Fruit fly (Drosophila melanogaster) whole organism, embryonic: ENCODE results near the gene CG6432.

Experiments used
- Atf3 ChIP-seq: fragments of 200-800 bp; sonication (Bioruptor generic); optimal IDR thresholded peaks from 3 replicates; lab custom pipeline; 2016; ENCODE audit warnings: missing biosample characterization, missing genetic modification characterization
- Atf6 ChIP-seq: fragments of 200-800 bp; sonication (Bioruptor generic); IDR thresholded peaks from 2 replicates; pipeline ENCODE4 v1.3.6; 2022; ENCODE audit warnings: missing biosample characterization, missing genetic modification characterization
- BEAF-32 ChIP-seq: fragments of 200-800 bp; sonication (Bioruptor generic); optimal IDR thresholded peaks from 3 replicates; lab custom pipeline; 2017; ENCODE audit warnings: missing biosample characterization, missing genetic modification characterization, mild to moderate bottlenecking, moderate library complexity, missing genetic modification reagents
- CG12236 ChIP-seq: fragments of 200-800 bp; sonication (Bioruptor generic); optimal IDR thresholded peaks from 2 replicates; lab custom pipeline; 2016; ENCODE audit warnings: missing biosample characterization, missing genetic modification characterization
- CG12942 ChIP-seq: fragments of 200-800 bp; sonication (Bioruptor generic); optimal IDR thresholded peaks from 3 replicates; lab custom pipeline; 2016; ENCODE audit warnings: missing biosample characterization, missing genetic modification characterization
- CG13123 ChIP-seq: fragments of 200-800 bp; sonication (Bioruptor generic); optimal IDR thresholded peaks from 2 replicates; lab custom pipeline; 2016; ENCODE audit warnings: missing biosample characterization, missing genetic modification characterization
- CG13624 ChIP-seq: fragments of 200-800 bp; sonication (Bioruptor generic); optimal IDR thresholded peaks from 2 replicates; lab custom pipeline; 2016; ENCODE audit warnings: missing biosample characterization, missing genetic modification characterization
- CG14441 ChIP-seq: fragments of 200-800 bp; sonication (Bioruptor generic); IDR thresholded peaks from 2 replicates; pipeline ENCODE4 v1.3.6; 2022; ENCODE audit warnings: missing biosample characterization, missing genetic modification characterization
- CG14667 ChIP-seq: fragments of 200-800 bp; sonication (Bioruptor generic); IDR thresholded peaks from 2 replicates; pipeline ENCODE4 v1.3.6; 2022; ENCODE audit warnings: missing biosample characterization, missing genetic modification characterization
- CG15269 ChIP-seq: fragments of 200-800 bp; sonication (Bioruptor generic); optimal IDR thresholded peaks from 2 replicates; lab custom pipeline; 2018; ENCODE audit warnings: missing biosample characterization, mild to moderate bottlenecking, missing genetic modification characterization, moderate library complexity
- CG30403 ChIP-seq: fragments of 200-800 bp; sonication (Bioruptor generic); optimal IDR thresholded peaks from 3 replicates; lab custom pipeline; 2016; ENCODE audit warnings: missing biosample characterization, missing genetic modification characterization
- CG3065 ChIP-seq: fragments of 200-800 bp; sonication (Bioruptor generic); optimal IDR thresholded peaks from 2 replicates; lab custom pipeline; 2016; ENCODE audit warnings: missing biosample characterization, missing genetic modification characterization
- CG3163 ChIP-seq: fragments of 200-800 bp; sonication (Bioruptor generic); optimal IDR thresholded peaks from 3 replicates; lab custom pipeline; 2016; ENCODE audit warnings: missing biosample characterization, missing genetic modification characterization
- CG34422 ChIP-seq: fragments of 200-800 bp; sonication (Bioruptor generic); IDR thresholded peaks from 3 replicates; pipeline ENCODE4 v1.3.6; 2022; ENCODE audit warnings: missing biosample characterization, missing genetic modification characterization
- CG4328 ChIP-seq: fragments of 200-800 bp; sonication (Bioruptor generic); optimal IDR thresholded peaks from 3 replicates; lab custom pipeline; 2017; ENCODE audit warnings: missing biosample characterization, missing genetic modification reagents, missing genetic modification characterization
- CG6654 ChIP-seq: fragments of 200-800 bp; sonication (Bioruptor generic); optimal IDR thresholded peaks from 2 replicates; lab custom pipeline; 2017; ENCODE audit warnings: missing biosample characterization, mild to moderate bottlenecking, missing genetic modification characterization
- CG6683 ChIP-seq: fragments of 200-800 bp; sonication (Bioruptor generic); optimal IDR thresholded peaks from 2 replicates; lab custom pipeline; 2017; ENCODE audit warnings: missing biosample characterization, mild to moderate bottlenecking, missing genetic modification characterization, missing genetic modification reagents
- CG6689 ChIP-seq: fragments of 200-800 bp; sonication (Bioruptor generic); IDR thresholded peaks from 2 replicates; pipeline ENCODE4 v1.3.6; 2022; ENCODE audit warnings: missing biosample characterization, missing genetic modification characterization
- CG6854 ChIP-seq: fragments of 200-800 bp; sonication (Bioruptor generic); optimal IDR thresholded peaks from 3 replicates; lab custom pipeline; 2017; ENCODE audit warnings: missing biosample characterization, mild to moderate bottlenecking, missing genetic modification characterization
- CG8281 ChIP-seq: fragments of 200-800 bp; sonication (Bioruptor generic); optimal IDR thresholded peaks from 2 replicates; lab custom pipeline; 2018; ENCODE audit warnings: missing biosample characterization, mild to moderate bottlenecking, missing genetic modification characterization, moderate library complexity
- CG9215 ChIP-seq: fragments of 200-800 bp; sonication (Bioruptor generic); IDR thresholded peaks from 2 replicates; pipeline ENCODE4 v1.3.6; 2022; ENCODE audit warnings: missing biosample characterization, missing genetic modification characterization
- CG9437 ChIP-seq: fragments of 200-800 bp; sonication (Bioruptor generic); optimal IDR thresholded peaks from 2 replicates; lab custom pipeline; 2018; ENCODE audit warnings: missing biosample characterization, mild to moderate bottlenecking, missing genetic modification characterization
- Dll ChIP-seq: fragments of 200-800 bp; sonication (Bioruptor generic); IDR thresholded peaks from 4 replicates; pipeline ENCODE4 v1.3.6; 2022; ENCODE audit warnings: missing biosample characterization, missing genetic modification characterization; ENCODE audit not compliant: partially characterized antibody
- Fer3 ChIP-seq: fragments of 200-800 bp; sonication (Bioruptor generic); optimal IDR thresholded peaks from 2 replicates; lab custom pipeline; 2018; ENCODE audit warnings: missing biosample characterization, mild to moderate bottlenecking, missing genetic modification characterization, moderate library complexity
- Gug ChIP-seq: fragments of 200-800 bp; sonication (Bioruptor generic); IDR thresholded peaks from 4 replicates; pipeline ENCODE4 v1.3.6; 2022; ENCODE audit warnings: missing biosample characterization, missing genetic modification characterization
- HLH54F ChIP-seq: fragments of 200-800 bp; sonication (Bioruptor generic); optimal IDR thresholded peaks from 3 replicates; lab custom pipeline; 2016; ENCODE audit warnings: missing biosample characterization, missing genetic modification characterization
- Hmx ChIP-seq: fragments of 200-800 bp; sonication (Bioruptor generic); optimal IDR thresholded peaks from 2 replicates; lab custom pipeline; 2016; ENCODE audit warnings: missing biosample characterization, missing genetic modification characterization
- Hr3 ChIP-seq: fragments of 200-800 bp; sonication (Bioruptor generic); optimal IDR thresholded peaks from 3 replicates; lab custom pipeline; 2016; ENCODE audit warnings: missing biosample characterization, missing genetic modification characterization
- Lim3 ChIP-seq: fragments of 200-800 bp; sonication (Bioruptor generic); IDR thresholded peaks from 2 replicates; pipeline ENCODE4 v1.3.6; 2022; ENCODE audit warnings: missing biosample characterization, missing genetic modification characterization
- NK7.1 ChIP-seq: fragments of 200-800 bp; sonication (Bioruptor generic); optimal IDR thresholded peaks from 3 replicates; lab custom pipeline; 2016; ENCODE audit warnings: missing biosample characterization, missing genetic modification characterization
- Ptx1 ChIP-seq: fragments of 200-800 bp; sonication (Bioruptor generic); IDR thresholded peaks from 2 replicates; pipeline ENCODE4 v1.3.6; 2022; ENCODE audit warnings: missing biosample characterization, missing genetic modification characterization
- Usf ChIP-seq: fragments of 200-800 bp; sonication (Bioruptor generic); optimal IDR thresholded peaks from 2 replicates; lab custom pipeline; 2017; ENCODE audit warnings: missing genotype, missing biosample characterization, missing genetic modification characterization
- ato ChIP-seq: fragments of 200-800 bp; sonication (Bioruptor generic); IDR thresholded peaks from 2 replicates; pipeline ENCODE4 v1.3.6; 2022; ENCODE audit warnings: missing biosample characterization, missing genetic modification characterization; ENCODE audit not compliant: partially characterized antibody
- chn ChIP-seq: fragments of 200-800 bp; sonication (Bioruptor generic); optimal IDR thresholded peaks from 2 replicates; lab custom pipeline; 2016; ENCODE audit warnings: missing biosample characterization, missing genetic modification characterization
- fru ChIP-seq: fragments of >200 bp; optimal IDR thresholded peaks from 2 replicates; lab custom pipeline; 2017
- gce ChIP-seq: fragments of 200-800 bp; sonication (Bioruptor generic); IDR thresholded peaks from 3 replicates; pipeline ENCODE4 v1.3.6; 2022; ENCODE audit warnings: missing biosample characterization, missing genetic modification characterization
- grn ChIP-seq: fragments of 200-800 bp; sonication (Bioruptor generic); optimal IDR thresholded peaks from 3 replicates; lab custom pipeline; 2017; ENCODE audit warnings: missing biosample characterization, missing genetic modification characterization
- h ChIP-seq: fragments of >200 bp; optimal IDR thresholded peaks from 2 replicates; lab custom pipeline; 2017
- jumu ChIP-seq: fragments of 200-800 bp; sonication (Bioruptor generic); optimal IDR thresholded peaks from 3 replicates; lab custom pipeline; 2016; ENCODE audit warnings: missing biosample characterization, missing genetic modification characterization
- ken ChIP-seq: fragments of 200-800 bp; sonication (Bioruptor generic); IDR thresholded peaks from 3 replicates; pipeline ENCODE4 v1.3.6; 2022; ENCODE audit warnings: missing biosample characterization, missing genetic modification characterization
- nmo ChIP-seq: fragments of 200-800 bp; sonication (Bioruptor generic); optimal IDR thresholded peaks from 2 replicates; lab custom pipeline; 2018; ENCODE audit warnings: missing biosample characterization, mild to moderate bottlenecking, missing genetic modification characterization, moderate library complexity
- phol ChIP-seq: fragments of 200-800 bp; sonication (Bioruptor generic); optimal IDR thresholded peaks from 3 replicates; lab custom pipeline; 2018; ENCODE audit warnings: missing biosample characterization, mild to moderate bottlenecking, missing genetic modification characterization, moderate library complexity
- psq ChIP-seq: fragments of 200-800 bp; sonication (Bioruptor generic); optimal IDR thresholded peaks from 2 replicates; lab custom pipeline; 2017; ENCODE audit warnings: missing biosample characterization, missing genetic modification characterization
- rib ChIP-seq: fragments of 200-800 bp; sonication (Bioruptor generic); IDR thresholded peaks from 2 replicates; pipeline ENCODE4 v1.3.6; 2022; ENCODE audit warnings: missing biosample characterization, missing genetic modification characterization
- sens ChIP-seq: fragments of 200-800 bp; sonication (Bioruptor generic); peaks from one replicate; lab custom pipeline; 2016; ENCODE audit warnings: missing biosample characterization, missing genetic modification characterization
- tgo ChIP-seq: fragments of 200-800 bp; sonication (Bioruptor generic); IDR thresholded peaks from 3 replicates; pipeline ENCODE4 v1.3.6; 2022; ENCODE audit warnings: missing biosample characterization, missing genetic modification characterization
- tll ChIP-seq, 2 experiments: fragments of 200-800 bp in 1 of 2; fragments of >200 bp in 1 of 2; sonication (Bioruptor generic) in 1 of 2; optimal IDR thresholded peaks; 2 replicates each; lab custom pipeline; 2017 to 2019; ENCODE audit warnings: missing biosample characterization in 2 of 2, missing genetic modification characterization in 2 of 2, mild to moderate bottlenecking in 1 of 2, moderate library complexity in 1 of 2
- toy ChIP-seq: fragments of 200-800 bp; sonication (Bioruptor generic); IDR thresholded peaks from 2 replicates; pipeline ENCODE4 v1.3.6; 2022; ENCODE audit warnings: missing biosample characterization, missing genetic modification characterization
- vnd ChIP-seq: fragments of 200-800 bp; sonication (Bioruptor generic); IDR thresholded peaks from 3 replicates; pipeline ENCODE4 v1.3.6; 2022; ENCODE audit warnings: missing biosample characterization, missing genetic modification characterization; ENCODE audit not compliant: partially characterized antibody
- zen2 ChIP-seq: fragments of 200-800 bp; sonication (Bioruptor generic); IDR thresholded peaks from 3 replicates; pipeline ENCODE4 v1.3.6; 2022; ENCODE audit warnings: missing biosample characterization, missing genetic modification characterization; ENCODE audit not compliant: partially characterized antibody

CG6432 gene

dm6 chr3R:24295556-24296465 lies 40.9 kb upstream of the CG6432 start (continued):
- TF ChIP-seq phol (tag; lab: Kevin White, UChicago) (peak; percentile 74), CG15269 (peak; percentile 88), ken (peak; percentile 72; the same call in 2 of the 3 replicates), CG8281 (tag; lab: Kevin White, UChicago) (peak; percentile 3), tll (GFP tag; optimal IDR thresholded peaks at IDR 0.05; lab: Kevin White, UChicago) (no peak), nmo (peak; percentile 73), CG6683 (GFP tag; lab: Kevin White, UChicago) (no peak), CG12942 (peak; percentile 58), Ptx1 (GFP tag; lab: Robert Waterston, UW) (peak; percentile 85), CG14441 (GFP tag; lab: Robert Waterston, UW) (peak; percentile 89), gce (GFP tag; lab: Robert Waterston, UW) (peak; percentile 62; the same call in 1 of the 3 replicates), HLH54F (peak; percentile 71), toy (GFP tag; lab: Robert Waterston, UW) (0 out of 2 replicates have a peak, but pooled peaks have one; percentile 29), Hmx (GFP tag; lab: Kevin White, UChicago) (peak; percentile 18), CG14667 (GFP tag; lab: Robert Waterston, UW) (peak; percentile 69), Dll (GFP tag; lab: Robert Waterston, UW) (no peak), CG6654 (GFP tag; lab: Kevin White, UChicago) (peak; percentile 28), grn (GFP tag; lab: Kevin White, UChicago) (no peak), CG30403 (peak; percentile 84), CG9215 (GFP tag; lab: Robert Waterston, UW) (peak; percentile 75), fru (lab: Kevin White, UChicago) (no peak), rib (GFP tag; lab: Robert Waterston, UW) (no peak), NK7.1 (GFP tag; lab: Kevin White, UChicago) (peak; percentile 69), CG34422 (GFP tag; lab: Robert Waterston, UW) (peak; percentile 91), tgo (GFP tag; lab: Robert Waterston, UW) (peak; percentile 82), Lim3 (GFP tag; lab: Robert Waterston, UW) (no peak), sens (peak; percentile 96), CG6854 (GFP tag; lab: Kevin White, UChicago) (no peak), Fer3 (tag; lab: Kevin White, UChicago) (peak; percentile 78), CG12236 (GFP tag; lab: Kevin White, UChicago) (peak; percentile 22), Atf3 (GFP tag; lab: Kevin White, UChicago) (peak; percentile 64), CG3065 (GFP tag; lab: Kevin White, UChicago) (peak; percentile 22), chn (GFP tag; lab: Kevin White, UChicago) (peak; percentile 65), CG3163 (GFP tag; lab: Kevin White, UChicago) (peak; percentile 34), ato (GFP tag; lab: Robert Waterston, UW) (no peak), vnd (GFP tag; lab: Robert Waterston, UW) (no peak), CG13123 (no peak), Usf (GFP tag; lab: Kevin White, UChicago) (peak; percentile 58), CG4328 (GFP tag; lab: Kevin White, UChicago) (no peak), Gug (peak; percentile 76), CG6689 (peak; percentile 80), psq (GFP tag; lab: Kevin White, UChicago) (no peak), h (lab: Kevin White, UChicago) (no peak), Hr3 (peak; percentile 73), CG9437 (GFP tag; lab: Kevin White, UChicago) (peak; percentile 49), CG13624 (peak; percentile 68), BEAF-32 (GFP tag; lab: Kevin White, UChicago) (no peak), Atf6 (GFP tag; lab: Robert Waterston, UW) (peak; percentile 71), zen2 (no peak), jumu (GFP tag; lab: Kevin White, UChicago) (peak; percentile 64)
